Fruit fly (Drosophila melanogaster) ovary, adult (tissue): Measurements from ENCODE around the gene CG13066.

ENCODE experiments used
- CG17801 ChIP-seq: fragments of 200-800 bp; optimal IDR thresholded peaks from 2 replicates; lab custom pipeline; 2019; ENCODE audit warnings: missing biosample characterization, mild to moderate bottlenecking, missing genetic modification characterization, moderate library complexity; ENCODE audit not compliant: partially characterized antibody

CG13066 gene

dm6 chr3L:16291678-16292077 lies 19.0 kb downstream of the CG13066 start:
- no peak for TF ChIP-seq CG17801 (GFP tag; lab: Kevin White, UChicago)

- no peak for TF ChIP-seq CG17801 (GFP tag; lab: Kevin White, UChicago)
Measured at dm6 chr3L:16295447-16295846, 22.7 kb downstream of the CG13066 start, which contains the start of gene CG4962. Gene CG4962, minus strand, starts transcription at chr3L:16295547.

dm6 chr3L:16301153-16301552 lies 28.4 kb downstream of the CG13066 start, which contains the start of gene CG4982:
Gene CG4982, plus strand, starts transcription at chr3L:16301453.
- no peak for TF ChIP-seq CG17801 (GFP tag; lab: Kevin White, UChicago)

dm6 chr3L:16303078-16303477 lies 30.4 kb downstream of the CG13066 start, which contains the start of gene CG13044:
Gene CG13044, minus strand, starts transcription at chr3L:16303178.
- no peak for TF ChIP-seq CG17801 (GFP tag; lab: Kevin White, UChicago)

- TF ChIP-seq CG17801 (GFP tag; lab: Kevin White, UChicago) = no peak
Measured at dm6 chr3L:16303982-16304381, 31.3 kb downstream of the CG13066 start, which contains the start of gene CG43249. Gene CG43249, plus strand, starts transcription at chr3L:16304282.

- TF ChIP-seq CG17801 (GFP tag; lab: Kevin White, UChicago) = no peak
Measured at dm6 chr3L:16305820-16306650, 33.3 kb downstream of the CG13066 start, which contains the start of the genes CG13043 and CG13063. Gene CG13043, minus strand, starts transcription at chr3L:16305870. Gene CG13063, plus strand, starts transcription at chr3L:16306600.

- TF ChIP-seq CG17801 (GFP tag; lab: Kevin White, UChicago) = no peak
Measured at dm6 chr3L:16308380-16308779, 35.7 kb downstream of the CG13066 start, which contains the start of gene CG13042. Gene CG13042, minus strand, starts transcription at chr3L:16308480.

dm6 chr3L:16309972-16310371 lies 37.3 kb downstream of the CG13066 start:
- TF ChIP-seq CG17801 (GFP tag; lab: Kevin White, UChicago) = no peak

- no peak for TF ChIP-seq CG17801 (GFP tag; lab: Kevin White, UChicago)
Measured at dm6 chr3L:16313985-16314384, 41.3 kb downstream of the CG13066 start, which contains the start of gene CG13062. Gene CG13062, plus strand, starts transcription at chr3L:16314285.

dm6 chr3L:16317724-16318123 lies 45.0 kb downstream of the CG13066 start, which contains the start of gene Nplp3:
Gene Nplp3, plus strand, starts transcription at chr3L:16318024.
- no peak for TF ChIP-seq CG17801 (GFP tag; lab: Kevin White, UChicago)

- no peak for TF ChIP-seq CG17801 (GFP tag; lab: Kevin White, UChicago)
Measured at dm6 chr3L:16319399-16319906, 46.7 kb downstream of the CG13066 start, which contains the start of the genes CG13041 and CG13060. Gene CG13041, minus strand, starts transcription at chr3L:16319526. Gene CG13060, plus strand, starts transcription at chr3L:16319856.

dm6 chr3L:16321172-16321571 lies 48.5 kb downstream of the CG13066 start, which contains the start of gene CG42718:
Gene CG42718, minus strand, starts transcription at chr3L:16321272.
- no peak for TF ChIP-seq CG17801 (GFP tag; lab: Kevin White, UChicago)
